Worm (Caenorhabditis elegans): ENCODE measurements around the gene Y50E8A.6.

Y50E8A.6 gene

DNA sequence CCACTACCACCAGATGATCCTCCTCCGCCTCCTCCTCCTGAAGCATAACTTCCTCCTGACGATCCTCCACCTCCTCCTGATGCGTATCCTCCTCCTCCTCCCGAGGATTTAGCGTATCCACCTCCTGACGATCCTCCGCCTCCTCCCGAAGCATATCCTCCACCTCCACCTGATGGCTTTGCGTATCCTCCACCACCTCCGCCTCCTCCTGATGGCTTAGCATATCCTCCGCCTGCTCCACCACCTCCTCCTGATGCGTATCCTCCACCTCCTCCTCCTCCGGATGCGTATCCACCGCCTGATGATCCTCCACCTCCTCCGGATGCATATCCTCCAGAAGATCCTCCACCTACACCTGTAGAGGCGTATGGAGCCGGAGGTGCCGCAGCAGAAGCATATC, 3.7 kb upstream of the Y50E8A.6 start:
- TF ChIP-seq dve-1 (tag; optimal IDR thresholded peaks at IDR 0.05) (peak; percentile 2), gmeb-2 (tag; optimal IDR thresholded peaks at IDR 0.05) (no peak), hlh-8 (tag; optimal IDR thresholded peaks at IDR 0.05) (no peak), K09A11.1 (tag; optimal IDR thresholded peaks at IDR 0.05; ENCODE audit: insufficient read depth) (no peak), fax-1 (tag; optimal IDR thresholded peaks at IDR 0.05) (no peak), hlh-15 (tag; optimal IDR thresholded peaks at IDR 0.05) (no peak), npax-4 (tag; optimal IDR thresholded peaks at IDR 0.05) (no peak), Y22D7AL.16 (tag; optimal IDR thresholded peaks at IDR 0.05) (no peak), hlh-13 (GFP tag; optimal IDR thresholded peaks at IDR 0.05) (no peak)

DNA sequence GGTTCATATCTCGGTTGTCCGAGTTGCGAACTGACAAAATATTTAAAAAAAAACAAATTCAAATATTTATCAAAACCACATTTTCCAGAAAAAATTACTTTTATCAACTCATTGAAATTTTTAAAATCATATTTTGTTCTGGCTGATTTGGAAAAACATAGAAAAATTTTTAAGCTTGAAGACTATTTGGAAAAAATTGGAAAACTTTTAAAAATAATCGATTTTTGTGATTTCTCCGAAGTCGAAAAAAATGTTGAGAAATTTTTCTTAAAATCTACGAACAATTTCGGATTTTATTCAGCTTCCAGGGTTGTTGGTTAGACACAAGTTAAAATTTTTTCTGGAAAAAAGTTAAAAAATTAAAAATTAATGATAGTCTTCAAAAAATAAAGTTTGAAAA, 4.3 kb downstream of the Y50E8A.6 start, which contains the start of gene Y50E8A.5:
Y50E8A.5 (minus strand) TSS at position 101 of the 400 bp plus-strand sequence.
- TF ChIP-seq madf-2 (tag; optimal IDR thresholded peaks at IDR 0.05) (no peak), che-1 (tag; optimal IDR thresholded peaks at IDR 0.05) (no peak), ceh-30 (tag; optimal IDR thresholded peaks at IDR 0.05) (no peak), ttx-3 (tag; optimal IDR thresholded peaks at IDR 0.05) (no peak), ceh-18 (tag; optimal IDR thresholded peaks at IDR 0.05) (no peak), ref-2 (tag; optimal IDR thresholded peaks at IDR 0.05) (no peak), ceh-31 (tag; optimal IDR thresholded peaks at IDR 0.05) (no peak), ceh-22 (tag; optimal IDR thresholded peaks at IDR 0.05) (no peak), eyg-1 (tag; optimal IDR thresholded peaks at IDR 0.05) (no peak), elt-4 (tag; optimal IDR thresholded peaks at IDR 0.05) (no peak), dmd-4 (tag; optimal IDR thresholded peaks at IDR 0.05; ENCODE audit: borderline replicate concordance) (no peak), ceh-48 (tag; optimal IDR thresholded peaks at IDR 0.05) (no peak), nhr-232 (tag; optimal IDR thresholded peaks at IDR 0.05) (no peak), unc-86 (tag; optimal IDR thresholded peaks at IDR 0.05) (no peak), ztf-16 (tag; optimal IDR thresholded peaks at IDR 0.05) (no peak), syd-9 (tag; optimal IDR thresholded peaks at IDR 0.05) (no peak)

DNA sequence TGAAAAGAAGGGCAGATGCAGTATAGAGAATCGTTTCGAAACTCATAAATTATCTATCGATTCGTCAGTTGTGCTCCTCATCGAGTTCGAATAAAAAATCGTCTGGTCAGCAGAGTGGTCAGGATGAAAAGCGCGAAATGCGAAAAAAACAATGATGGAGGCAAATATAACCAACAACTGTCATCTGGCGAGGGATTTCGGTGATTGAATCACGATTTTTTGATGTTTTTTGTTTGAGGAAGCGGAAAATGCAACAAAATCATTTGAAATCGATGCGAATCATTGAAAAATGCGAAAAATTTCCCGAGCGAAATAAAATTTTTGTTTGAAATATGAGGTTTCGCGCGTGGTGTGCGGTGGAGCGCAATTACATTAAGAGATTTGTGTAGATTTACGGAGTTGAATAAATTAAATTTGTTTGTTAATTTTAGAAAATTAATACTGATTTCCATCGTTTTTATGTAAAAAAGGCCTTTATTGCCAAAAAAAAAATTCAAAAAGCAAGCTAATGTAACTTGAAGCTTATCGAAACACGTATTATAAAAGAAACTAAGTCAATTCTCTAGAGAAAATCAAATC, 6.9 kb downstream of the Y50E8A.6 start, which contains the start of gene unc-61:
unc-61 (minus strand) TSS at position 51 of the 579 bp plus-strand sequence.
- peak; percentile 90 for TF ChIP-seq unc-42 (tag; optimal IDR thresholded peaks at IDR 0.05)
- TF ChIP-seq ceh-30 (tag; optimal IDR thresholded peaks at IDR 0.05), result no peak

DNA sequence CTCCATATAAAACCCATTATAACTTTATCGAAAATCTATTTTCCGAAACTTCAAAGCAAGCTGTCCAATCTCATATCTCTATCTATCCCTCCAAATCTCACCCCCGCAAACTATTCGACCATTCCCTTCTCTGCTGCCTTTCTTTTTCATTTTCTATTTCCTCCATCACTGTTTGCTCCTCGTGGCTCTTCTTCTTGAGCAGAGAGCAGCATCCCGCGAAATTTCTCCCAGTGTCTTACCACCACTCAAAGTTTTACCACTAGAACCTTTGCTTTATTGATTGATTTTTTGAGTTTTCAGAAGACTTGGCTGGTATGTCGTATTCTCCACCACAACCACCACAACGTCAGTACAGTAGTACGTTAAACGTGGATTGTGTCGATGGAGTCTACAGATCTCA, 11.8 kb downstream of the Y50E8A.6 start, which contains the start of gene oig-3:
oig-3 (plus strand) TSS at position 301 of the 400 bp plus-strand sequence.
- TF ChIP-seq ceh-18 (tag; optimal IDR thresholded peaks at IDR 0.05) (no peak), lin-11 (tag; optimal IDR thresholded peaks at IDR 0.05) (no peak), hlh-8 (tag; optimal IDR thresholded peaks at IDR 0.05) (no peak), C38D4.7 (GFP tag; optimal IDR thresholded peaks at IDR 0.05) (no peak), madf-2 (tag; optimal IDR thresholded peaks at IDR 0.05) (no peak), hlh-30 (tag; optimal IDR thresholded peaks at IDR 0.05; ENCODE audit: insufficient read depth) (no peak), unc-42 (tag; optimal IDR thresholded peaks at IDR 0.05) (no peak), tbx-7 (tag; optimal IDR thresholded peaks at IDR 0.05) (no peak), ceh-6 (GFP tag; optimal IDR thresholded peaks at IDR 0.05) (no peak), ceh-14 (tag; optimal IDR thresholded peaks at IDR 0.05) (no peak), ceh-48 (tag; optimal IDR thresholded peaks at IDR 0.05) (no peak), npax-4 (tag; optimal IDR thresholded peaks at IDR 0.05) (no peak), unc-86 (tag; optimal IDR thresholded peaks at IDR 0.05) (no peak), elt-4 (tag; optimal IDR thresholded peaks at IDR 0.05) (no peak), tbx-2 (tag; optimal IDR thresholded peaks at IDR 0.05) (no peak), pax-1 (tag; optimal IDR thresholded peaks at IDR 0.05) (no peak)

DNA sequence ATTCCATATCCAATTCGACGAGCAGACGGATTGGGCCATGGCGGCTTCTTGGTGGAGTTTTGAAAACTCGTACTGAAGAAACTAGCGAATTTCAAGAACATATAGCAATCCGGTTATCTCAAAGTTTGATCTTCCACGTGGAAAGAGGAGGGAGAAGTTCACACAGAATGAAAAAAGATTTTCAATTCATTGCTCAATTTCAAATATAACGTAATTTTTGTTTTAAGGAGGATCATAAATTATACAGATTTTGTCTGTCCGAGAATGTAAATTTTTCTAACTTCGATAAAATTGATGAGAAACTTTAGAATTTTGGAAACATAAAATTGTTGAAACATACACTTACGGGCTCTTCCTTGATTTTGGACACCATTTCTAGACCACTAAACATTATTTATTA, 12.4 kb downstream of the Y50E8A.6 start, which contains the start of gene Y50E8A.2:
Y50E8A.2 (minus strand) TSS at position 101 of the 400 bp plus-strand sequence.
- no peak for TF ChIP-seq sox-4 (tag; optimal IDR thresholded peaks at IDR 0.05)
- TF ChIP-seq hlh-15 (tag; optimal IDR thresholded peaks at IDR 0.05), result no peak
- TF ChIP-seq sdc-2 (tag; optimal IDR thresholded peaks at IDR 0.05), result no peak
- TF ChIP-seq ahr-1 (tag; optimal IDR thresholded peaks at IDR 0.05), result no peak
- no peak for TF ChIP-seq ceh-14 (tag; optimal IDR thresholded peaks at IDR 0.05)
- TF ChIP-seq pat-9 (tag; optimal IDR thresholded peaks at IDR 0.05), result no peak
- no peak for TF ChIP-seq pha-4 (tag; optimal IDR thresholded peaks at IDR 0.05)
- no peak for TF ChIP-seq gmeb-2 (tag; optimal IDR thresholded peaks at IDR 0.05)
- no peak for TF ChIP-seq ets-4 (tag; optimal IDR thresholded peaks at IDR 0.05)
- TF ChIP-seq ceh-2 (tag; optimal IDR thresholded peaks at IDR 0.05), result no peak
- no peak for TF ChIP-seq nhr-232 (tag; optimal IDR thresholded peaks at IDR 0.05)
- no peak for TF ChIP-seq pax-1 (tag; optimal IDR thresholded peaks at IDR 0.05)
- no peak for TF ChIP-seq K09A11.1 (tag; optimal IDR thresholded peaks at IDR 0.05; ENCODE audit: insufficient read depth)
- TF ChIP-seq unc-55 (GFP tag; optimal IDR thresholded peaks at IDR 0.05), result no peak
- no peak for TF ChIP-seq pros-1 (tag; optimal IDR thresholded peaks at IDR 0.05)
- no peak for TF ChIP-seq pag-3 (tag; optimal IDR thresholded peaks at IDR 0.05; ENCODE audit: borderline replicate concordance)
- no peak for TF ChIP-seq hlh-13 (GFP tag; optimal IDR thresholded peaks at IDR 0.05)
- no peak for TF ChIP-seq ztf-16 (tag; optimal IDR thresholded peaks at IDR 0.05)
- no peak for TF ChIP-seq ceh-48 (tag; optimal IDR thresholded peaks at IDR 0.05)
- no peak for TF ChIP-seq hlh-30 (tag; optimal IDR thresholded peaks at IDR 0.05; ENCODE audit: insufficient read depth)
